Worm (Caenorhabditis elegans) whole organism, L3 larva: ENCODE measurements around the gene fcmt-1.

Experiments used
- ceh-16 ChIP-seq: sonication (generic microtip); optimal IDR thresholded peaks from 2 replicates; lab custom pipeline; 2017; ENCODE audit warnings: missing biosample characterization, missing genetic modification characterization
- ceh-9 ChIP-seq: sonication (generic microtip); optimal IDR thresholded peaks from 2 replicates; lab custom pipeline; 2018; ENCODE audit warnings: missing biosample characterization, missing genetic modification characterization
- nhr-12 ChIP-seq: fragments of 150-350 bp; optimal IDR thresholded peaks from 2 replicates; lab custom pipeline; 2014; ENCODE audit warnings: missing biosample characterization, missing genetic modification characterization
- nhr-23 ChIP-seq: fragments of 150-350 bp; optimal IDR thresholded peaks from 2 replicates; lab custom pipeline; 2014; ENCODE audit warnings: missing biosample characterization, missing genetic modification reagents, missing genetic modification characterization

ce11 chrII:11725615-11726014 is 16.3 kb upstream of the fcmt-1 start:
- TF ChIP-seq nhr-23 (tag; lab: Kevin White, UChicago) (no peak), ceh-9 (no peak), nhr-12 (no peak), ceh-16 (tag; lab: Kevin White, UChicago) (no peak)
